Worm (Caenorhabditis elegans): ENCODE measurements around the gene Y45F10B.9.

The Y45F10B.9 gene

DNA sequence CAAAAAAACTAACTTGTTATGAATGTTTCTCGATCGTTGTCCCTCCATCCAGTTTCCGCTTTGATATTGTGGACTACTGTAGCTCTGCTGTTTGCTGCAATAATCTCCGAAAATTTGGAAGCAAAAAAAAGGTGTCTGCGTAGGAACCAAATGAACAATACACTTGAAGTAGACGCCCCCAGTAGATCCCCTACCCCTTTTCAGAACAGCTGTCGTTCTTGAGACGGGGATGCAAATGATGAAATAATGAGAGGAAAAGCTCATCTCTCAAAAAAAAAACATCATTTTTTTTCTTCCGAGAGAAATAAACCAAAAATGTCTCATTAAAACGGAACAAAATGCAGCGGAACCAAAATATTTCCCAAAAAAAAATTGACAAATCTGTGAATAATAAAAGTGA is 40.3 kb downstream of the Y45F10B.9 start (continued):
- TF ChIP-seq unc-130 (GFP tag; optimal IDR thresholded peaks at IDR 0.05) (no peak), Y48G9A.11 (GFP tag; IDR thresholded peaks at IDR 0.05) (no peak), ZK546.5 (tag; optimal IDR thresholded peaks at IDR 0.05) (no peak), dve-1 (tag; optimal IDR thresholded peaks at IDR 0.05; ENCODE audit: insufficient read depth) (no peak)

DNA sequence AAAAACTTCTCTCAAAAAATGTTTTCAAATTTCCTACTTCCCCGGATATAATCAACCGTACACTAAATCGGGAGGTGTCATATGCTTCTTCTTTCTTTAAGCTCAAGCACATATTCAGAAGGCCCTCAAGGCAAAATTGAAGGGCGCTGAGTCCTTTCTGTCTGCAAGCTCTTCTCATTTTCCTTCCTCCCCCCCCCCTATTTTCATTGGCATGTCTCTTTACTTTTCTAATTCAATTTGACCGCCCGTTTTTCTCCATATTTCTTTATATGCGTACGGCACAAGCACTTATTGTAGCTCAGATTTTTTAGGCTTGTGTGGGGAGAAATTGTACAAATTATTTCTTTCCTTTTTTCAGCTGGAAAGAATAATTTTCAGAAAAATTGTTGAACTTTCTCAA is 42.2 kb downstream of the Y45F10B.9 start:
- TF ChIP-seq fkh-10 (GFP tag; optimal IDR thresholded peaks at IDR 0.05) (peak; percentile 17), egl-43 (GFP tag; IDR thresholded peaks at IDR 0.05) (no peak)

- TF ChIP-seq lin-1 (GFP tag; IDR thresholded peaks at IDR 0.05) (no peak), nhr-48 (tag; optimal IDR thresholded peaks at IDR 0.05) (no peak), arid-1 (GFP tag; conservative IDR thresholded peaks at IDR 0.05) (no peak), D1046.2 (GFP tag; IDR thresholded peaks at IDR 0.05) (no peak), tra-1 (GFP tag; IDR thresholded peaks at IDR 0.05) (no peak), Y75B8A.6 (GFP tag; IDR thresholded peaks at IDR 0.05) (no peak), nhr-42 (GFP tag; IDR thresholded peaks at IDR 0.05) (no peak), egl-27 (tag; optimal IDR thresholded peaks at IDR 0.05) (no peak), tag-97 (GFP tag; IDR thresholded peaks at IDR 0.05) (no peak), skn-1 (tag; optimal IDR thresholded peaks at IDR 0.05) (no peak), dpl-1 (GFP tag; optimal IDR thresholded peaks at IDR 0.05) (no peak), cey-2 (tag; optimal IDR thresholded peaks at IDR 0.05; ENCODE audit: borderline replicate concordance, insufficient read depth) (no peak), Y48G9A.11 (GFP tag; IDR thresholded peaks at IDR 0.05) (no peak), daf-8 (GFP tag; IDR thresholded peaks at IDR 0.05) (no peak), nhr-102 (tag; optimal IDR thresholded peaks at IDR 0.05) (no peak), gei-8 (GFP tag; optimal IDR thresholded peaks at IDR 0.05) (no peak), lim-7 (GFP tag; IDR thresholded peaks at IDR 0.05) (no peak), snpc-1.2 (GFP tag; IDR thresholded peaks at IDR 0.05) (no peak)
Observed at ce11 chrIV:13554350-13554749, 43.4 kb downstream of the Y45F10B.9 start.

- no peak for TF ChIP-seq egl-27 (tag; optimal IDR thresholded peaks at IDR 0.05)
- TF ChIP-seq dmd-8 (GFP tag; IDR thresholded peaks at IDR 0.05) = no peak
- no peak for TF ChIP-seq lin-15B (tag; optimal IDR thresholded peaks at IDR 0.05)
- TF ChIP-seq spr-1 (tag; optimal IDR thresholded peaks at IDR 0.05) = no peak
- TF ChIP-seq dmd-9 (GFP tag; IDR thresholded peaks at IDR 0.05) = no peak
- no peak for TF ChIP-seq mep-1 (tag; optimal IDR thresholded peaks at IDR 0.05)
- TF ChIP-seq lin-39 (tag; optimal IDR thresholded peaks at IDR 0.05) = no peak
- TF ChIP-seq hif-1 (tag; optimal IDR thresholded peaks at IDR 0.05) = no peak
- no peak for TF ChIP-seq lim-7 (GFP tag; IDR thresholded peaks at IDR 0.05)
Observed at ce11 chrIV:13549350-13549749, 48.4 kb downstream of the Y45F10B.9 start.

DNA sequence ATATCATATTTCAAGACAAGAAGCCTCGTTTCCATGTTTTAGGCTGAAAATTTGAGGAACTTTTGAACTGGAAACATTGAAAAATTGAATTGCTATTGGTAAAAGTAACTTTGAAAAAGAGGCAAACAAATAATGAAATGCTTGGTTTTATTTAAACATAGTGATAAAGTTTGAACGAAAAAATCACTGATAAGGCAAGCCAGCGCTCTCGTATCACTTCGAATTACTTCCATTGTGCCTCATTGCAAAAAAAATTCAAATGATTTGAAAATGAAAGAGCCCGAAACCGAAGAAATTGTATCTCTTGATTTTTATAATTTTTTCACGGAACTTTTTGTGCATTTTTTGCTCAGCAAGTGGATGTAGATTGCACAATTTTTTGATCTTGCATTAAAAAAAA is 49.5 kb downstream of the Y45F10B.9 start, which contains the start of gene F52G2.3:
Gene F52G2.3, minus strand, starts transcription at position 43 of the 400 bp plus-strand sequence.
- no peak for TF ChIP-seq daf-8 (GFP tag; IDR thresholded peaks at IDR 0.05)
- no peak for TF ChIP-seq Y75B8A.6 (GFP tag; IDR thresholded peaks at IDR 0.05)
- no peak for TF ChIP-seq zfp-3 (GFP tag; conservative IDR thresholded peaks at IDR 0.05)
- TF ChIP-seq pqm-1 (tag; optimal IDR thresholded peaks at IDR 0.05) = peak; percentile 73
- no peak for TF ChIP-seq spr-3 (GFP tag; optimal IDR thresholded peaks at IDR 0.05)
- peak; percentile 19 for TF ChIP-seq nhr-28 (tag; optimal IDR thresholded peaks at IDR 0.05)
- TF ChIP-seq F49E8.2 (tag; optimal IDR thresholded peaks at IDR 0.05; ENCODE audit: borderline replicate concordance) = no peak
- TF ChIP-seq ceh-32 (tag; optimal IDR thresholded peaks at IDR 0.05; ENCODE audit: poor library complexity) = no peak
- peak in 1 of 2 experiments; percentile 5 for TF ChIP-seq unc-62 (GFP tag; optimal IDR thresholded peaks at IDR 0.05 in 1 of 2)
- TF ChIP-seq unc-62 (tag; optimal IDR thresholded peaks at IDR 0.05) = no peak
